Worm (Caenorhabditis elegans) whole organism, early embryonic: ENCODE measurements around the gene F26F2.8.

Experiments used
- ama-1 ChIP-seq: fragments of 150-350 bp; optimal IDR thresholded peaks from 2 replicates; lab custom pipeline; 2014
- ceh-13 ChIP-seq: fragments of 200-800 bp; sonication (Bioruptor generic); optimal IDR thresholded peaks from 2 replicates; lab custom pipeline; 2018; ENCODE audit warnings: mild to moderate bottlenecking, missing genetic modification characterization, missing compliant biosample characterization
- ceh-36 ChIP-seq: sonication (generic microtip); optimal IDR thresholded peaks from 2 replicates; lab custom pipeline; 2016; ENCODE audit warnings: missing genetic modification characterization, inconsistent platforms, missing compliant biosample characterization
- ets-7 ChIP-seq: sonication (generic microtip); optimal IDR thresholded peaks from 2 replicates; lab custom pipeline; 2016; ENCODE audit warnings: missing genotype, missing genetic modification characterization, missing compliant biosample characterization
- flt-1 ChIP-seq: fragments of 200-800 bp; sonication (Bioruptor generic); IDR thresholded peaks from 2 replicates; pipeline ENCODE4 v1.3.6; 2022; ENCODE audit warnings: missing genetic modification characterization, missing compliant biosample characterization
- hmg-4 ChIP-seq: fragments of 200-800 bp; sonication (Bioruptor generic); optimal IDR thresholded peaks from 2 replicates; lab custom pipeline; 2018; ENCODE audit warnings: mild to moderate bottlenecking, missing genetic modification characterization, missing compliant biosample characterization
- scrt-1 ChIP-seq: fragments of 200-800 bp; sonication (Bioruptor generic); IDR thresholded peaks from 2 replicates; pipeline ENCODE4 v1.3.6; 2022; ENCODE audit warnings: missing genetic modification characterization, missing compliant biosample characterization
- tbx-11 ChIP-seq: fragments of 200-800 bp; sonication (Bioruptor generic); IDR thresholded peaks from 2 replicates; pipeline ENCODE4 v1.3.6; 2022; ENCODE audit warnings: missing genetic modification characterization, missing compliant biosample characterization
- tra-4 ChIP-seq: sonication (generic microtip); optimal IDR thresholded peaks from 2 replicates; lab custom pipeline; 2017; ENCODE audit warnings: missing genetic modification characterization, missing compliant biosample characterization

ce11 chrV:20574872-20575271 is 4.5 kb upstream of the F26F2.8 start:
- no peak for TF ChIP-seq ceh-13 (GFP tag; lab: Kevin White, UChicago)
- no peak for TF ChIP-seq ama-1 (lab: Kevin White, UChicago)
- no peak for TF ChIP-seq ets-7 (tag; lab: Kevin White, UChicago)
- no peak for TF ChIP-seq hmg-4
- no peak for TF ChIP-seq flt-1 (GFP tag; lab: Robert Waterston, UW)
- TF ChIP-seq scrt-1, result no peak
- no peak for TF ChIP-seq tbx-11 (GFP tag; lab: Robert Waterston, UW)
- TF ChIP-seq ceh-36 (tag; lab: Kevin White, UChicago), result no peak
- no peak for TF ChIP-seq tra-4
